Fruit fly (Drosophila melanogaster) whole organism, embryonic: ENCODE measurements around the gene CG34179.

ENCODE experiments used
- Awh ChIP-seq: fragments of 200-800 bp; sonication (Bioruptor generic); IDR thresholded peaks from 2 replicates; pipeline ENCODE4, ENCODE4 v1.3.6; 2022; ENCODE audit warnings: missing biosample characterization, missing genetic modification characterization
- Bgb ChIP-seq: fragments of 200-800 bp; sonication (Bioruptor generic); IDR thresholded peaks from 2 replicates; pipeline ENCODE4 v1.3.6; 2022; ENCODE audit warnings: missing biosample characterization, missing genetic modification characterization; ENCODE audit not compliant: partially characterized antibody
- C15 ChIP-seq: fragments of 200-800 bp; sonication (Bioruptor generic); IDR thresholded peaks from 3 replicates; pipeline ENCODE4 v1.3.6; 2022; ENCODE audit warnings: missing biosample characterization, missing genetic modification characterization
- CG10147 ChIP-seq: fragments of 200-800 bp; sonication (Bioruptor generic); optimal IDR thresholded peaks from 2 replicates; lab custom pipeline; 2019; ENCODE audit warnings: missing biosample characterization, mild to moderate bottlenecking, missing genetic modification characterization, moderate library complexity
- CG13287 ChIP-seq: fragments of 200-800 bp; sonication (Bioruptor generic); IDR thresholded peaks from 2 replicates; pipeline ENCODE4 v1.3.6; 2022; ENCODE audit warnings: missing biosample characterization, missing genetic modification characterization; ENCODE audit not compliant: partially characterized antibody
- CG16815 ChIP-seq: fragments of 200-800 bp; sonication (Bioruptor generic); optimal IDR thresholded peaks from 3 replicates; lab custom pipeline; 2017; ENCODE audit warnings: missing biosample characterization, mild to moderate bottlenecking, missing genetic modification characterization
- CG17385 ChIP-seq: fragments of 200-800 bp; sonication (Bioruptor generic); optimal IDR thresholded peaks from 3 replicates; lab custom pipeline; 2018; ENCODE audit warnings: missing biosample characterization, mild to moderate bottlenecking, missing genetic modification characterization
- CG2120 ChIP-seq: fragments of 200-800 bp; sonication (Bioruptor generic); optimal IDR thresholded peaks from 3 replicates; lab custom pipeline; 2016; ENCODE audit warnings: missing biosample characterization, missing genetic modification characterization
- CG30403 ChIP-seq: fragments of 200-800 bp; sonication (Bioruptor generic); optimal IDR thresholded peaks from 3 replicates; lab custom pipeline; 2016; ENCODE audit warnings: missing biosample characterization, missing genetic modification characterization
- CG3281 ChIP-seq: fragments of 200-800 bp; sonication (Bioruptor generic); optimal IDR thresholded peaks from 3 replicates; lab custom pipeline; 2017; ENCODE audit warnings: missing biosample characterization, mild to moderate bottlenecking, missing genetic modification characterization
- CG34422 ChIP-seq: fragments of 200-800 bp; sonication (Bioruptor generic); IDR thresholded peaks from 3 replicates; pipeline ENCODE4 v1.3.6; 2022; ENCODE audit warnings: missing biosample characterization, missing genetic modification characterization
- CG3847 ChIP-seq: fragments of 200-800 bp; sonication (Bioruptor generic); IDR thresholded peaks from 2 replicates; pipeline ENCODE4 v1.3.6; 2022; ENCODE audit warnings: missing biosample characterization, missing genetic modification characterization
- CG4328 ChIP-seq: fragments of 200-800 bp; sonication (Bioruptor generic); optimal IDR thresholded peaks from 3 replicates; lab custom pipeline; 2017; ENCODE audit warnings: missing biosample characterization, missing genetic modification reagents, missing genetic modification characterization
- CG6791 ChIP-seq: fragments of 200-800 bp; sonication (Bioruptor generic); IDR thresholded peaks from 3 replicates; pipeline ENCODE4 v1.3.6; 2022; ENCODE audit warnings: missing biosample characterization, missing genetic modification characterization; ENCODE audit not compliant: partially characterized antibody
- CG7271 ChIP-seq: fragments of 200-800 bp; sonication (Bioruptor generic); optimal IDR thresholded peaks from 2 replicates; lab custom pipeline; 2018; ENCODE audit warnings: missing biosample characterization, mild to moderate bottlenecking, missing genetic modification characterization, moderate library complexity
- CG7357 ChIP-seq: fragments of 200-800 bp; sonication (Bioruptor generic); IDR thresholded peaks from 3 replicates; pipeline ENCODE4 v1.3.6; 2022; ENCODE audit warnings: missing biosample characterization, missing genetic modification characterization
- CG8281 ChIP-seq: fragments of 200-800 bp; sonication (Bioruptor generic); optimal IDR thresholded peaks from 2 replicates; lab custom pipeline; 2018; ENCODE audit warnings: missing biosample characterization, mild to moderate bottlenecking, missing genetic modification characterization, moderate library complexity
- CG8944 ChIP-seq: fragments of 200-800 bp; sonication (Bioruptor generic); optimal IDR thresholded peaks from 3 replicates; lab custom pipeline; 2016; ENCODE audit warnings: missing biosample characterization, missing genetic modification characterization
- CG9609 ChIP-seq: fragments of 200-800 bp; sonication (Bioruptor generic); optimal IDR thresholded peaks from 3 replicates; lab custom pipeline; 2016; ENCODE audit warnings: missing biosample characterization, missing genetic modification characterization
- CG9817 ChIP-seq: fragments of 200-800 bp; sonication (Bioruptor generic); optimal IDR thresholded peaks from 2 replicates; lab custom pipeline; 2018; ENCODE audit warnings: missing biosample characterization, mild to moderate bottlenecking, missing genetic modification characterization, moderate library complexity
- D19B ChIP-seq: fragments of 200-800 bp; sonication (Bioruptor generic); optimal IDR thresholded peaks from 2 replicates; lab custom pipeline; 2017; ENCODE audit warnings: missing biosample characterization, mild to moderate bottlenecking, missing genetic modification characterization
- Dll ChIP-seq: fragments of 200-800 bp; sonication (Bioruptor generic); IDR thresholded peaks from 4 replicates; pipeline ENCODE4 v1.3.6; 2022; ENCODE audit warnings: missing biosample characterization, missing genetic modification characterization; ENCODE audit not compliant: partially characterized antibody
- NC2β ChIP-seq: fragments of 200-800 bp; sonication (Bioruptor generic); optimal IDR thresholded peaks from 2 replicates; lab custom pipeline; 2016; ENCODE audit warnings: missing biosample characterization, missing genetic modification characterization
- NK7.1 ChIP-seq: fragments of 200-800 bp; sonication (Bioruptor generic); optimal IDR thresholded peaks from 3 replicates; lab custom pipeline; 2016; ENCODE audit warnings: missing biosample characterization, missing genetic modification characterization
- Optix ChIP-seq: fragments of 200-800 bp; sonication (Bioruptor generic); IDR thresholded peaks from 3 replicates; pipeline ENCODE4 v1.3.6; 2022; ENCODE audit warnings: missing biosample characterization, missing genetic modification characterization
- Poxn ChIP-seq: fragments of 200-800 bp; sonication (Bioruptor generic); IDR thresholded peaks from 2 replicates; pipeline ENCODE4 v1.3.6; 2022; ENCODE audit warnings: missing biosample characterization, missing genetic modification characterization
- Sox100B ChIP-seq: fragments of 200-800 bp; sonication (Bioruptor generic); optimal IDR thresholded peaks from 3 replicates; lab custom pipeline; 2018; ENCODE audit warnings: missing biosample characterization, mild to moderate bottlenecking, missing genetic modification characterization
- Stat92E ChIP-seq, 3 experiments: fragments of >200 bp in 2 of 3; fragments of 200-800 bp in 1 of 3; sonication (Bioruptor generic) in 1 of 3; optimal IDR thresholded peaks; 2 replicates each; lab custom pipeline; 2017 to 2019; ENCODE audit warnings: missing biosample characterization in 3 of 3, missing genetic modification characterization in 3 of 3, mild to moderate bottlenecking in 1 of 3, moderate library complexity in 1 of 3
- Taf1 ChIP-seq: fragments of 200-800 bp; sonication (Bioruptor generic); IDR thresholded peaks from 2 replicates; pipeline ENCODE4 v1.3.6; 2022; ENCODE audit warnings: missing biosample characterization, missing genetic modification characterization
- al ChIP-seq: fragments of 200-800 bp; sonication (Bioruptor generic); IDR thresholded peaks from 2 replicates; pipeline ENCODE4 v1.3.6; 2022; ENCODE audit warnings: missing biosample characterization, missing genetic modification characterization
- chif ChIP-seq, 2 experiments: fragments of 200-800 bp; sonication (Bioruptor generic); optimal IDR thresholded peaks; 3 replicates each; lab custom pipeline; 2016; ENCODE audit warnings: missing biosample characterization in 2 of 2, missing genetic modification characterization in 2 of 2
- croc ChIP-seq: fragments of 200-800 bp; sonication (Bioruptor generic); conservative IDR thresholded peaks from 3 replicates; pipeline ENCODE4 v1.3.6; 2022; ENCODE audit warnings: missing biosample characterization, missing genetic modification characterization
- crp ChIP-seq, 2 experiments: fragments of 200-800 bp; sonication (Bioruptor generic); optimal IDR thresholded peaks; 2 replicates in 1 of 2; 3 replicates in 1 of 2; lab custom pipeline; 2017; ENCODE audit warnings: missing biosample characterization in 2 of 2, missing genetic modification characterization in 2 of 2, mild to moderate bottlenecking in 1 of 2, moderate library complexity in 1 of 2
- fu2 ChIP-seq: fragments of 200-800 bp; sonication (Bioruptor generic); optimal IDR thresholded peaks from 2 replicates; lab custom pipeline; 2016; ENCODE audit warnings: missing biosample characterization, missing genetic modification characterization
- grau ChIP-seq: fragments of 200-800 bp; optimal IDR thresholded peaks from 3 replicates; lab custom pipeline; 2019; ENCODE audit warnings: missing biosample characterization, mild to moderate bottlenecking, missing genetic modification characterization, moderate library complexity
- ind ChIP-seq: fragments of 200-800 bp; sonication (Bioruptor generic); optimal IDR thresholded peaks from 3 replicates; lab custom pipeline; 2016; ENCODE audit warnings: missing biosample characterization, missing genetic modification characterization
- jumu ChIP-seq: fragments of 200-800 bp; sonication (Bioruptor generic); optimal IDR thresholded peaks from 3 replicates; lab custom pipeline; 2016; ENCODE audit warnings: missing biosample characterization, missing genetic modification characterization
- mld ChIP-seq: fragments of 200-800 bp; sonication (Bioruptor generic); IDR thresholded peaks from 3 replicates; pipeline ENCODE4 v1.3.6; 2022; ENCODE audit warnings: missing biosample characterization, missing genetic modification characterization; ENCODE audit not compliant: partially characterized antibody
- nerfin-2 ChIP-seq: fragments of 200-800 bp; sonication (Bioruptor generic); IDR thresholded peaks from 2 replicates; pipeline ENCODE4 v1.3.6; 2022; ENCODE audit warnings: missing biosample characterization, missing genetic modification characterization; ENCODE audit not compliant: partially characterized antibody
- oc ChIP-seq: fragments of 200-800 bp; sonication (Bioruptor generic); optimal IDR thresholded peaks from 2 replicates; lab custom pipeline; 2018; ENCODE audit warnings: missing biosample characterization, mild to moderate bottlenecking, missing genetic modification characterization, moderate library complexity
- org-1 ChIP-seq: fragments of 200-800 bp; sonication (Bioruptor generic); optimal IDR thresholded peaks from 2 replicates; lab custom pipeline; 2017; ENCODE audit warnings: missing biosample characterization, missing genetic modification characterization
- otp ChIP-seq: fragments of 200-800 bp; sonication (Bioruptor generic); IDR thresholded peaks from 3 replicates; pipeline ENCODE4, ENCODE4 v1.3.6; 2022; ENCODE audit warnings: missing biosample characterization, missing genetic modification characterization
- shn ChIP-seq: fragments of 200-800 bp; sonication (Bioruptor generic); optimal IDR thresholded peaks from 3 replicates; lab custom pipeline; 2016; ENCODE audit warnings: missing biosample characterization, missing genetic modification characterization
- sr ChIP-seq: fragments of 200-800 bp; sonication (Bioruptor generic); IDR thresholded peaks from 3 replicates; pipeline ENCODE4 v1.3.6; 2022; ENCODE audit warnings: missing biosample characterization, missing genetic modification characterization
- ttk ChIP-seq: fragments of 200-800 bp; sonication (Bioruptor generic); IDR thresholded peaks from 2 replicates; pipeline ENCODE4 v2.1.2; 2022; ENCODE audit warnings: missing biosample characterization, missing genetic modification characterization
- unc-4 ChIP-seq: fragments of 200-800 bp; sonication (Bioruptor generic); IDR thresholded peaks from 2 replicates; pipeline ENCODE4 v1.3.6; 2022; ENCODE audit warnings: missing biosample characterization, missing genetic modification characterization; ENCODE audit not compliant: partially characterized antibody
- zen2 ChIP-seq: fragments of 200-800 bp; sonication (Bioruptor generic); IDR thresholded peaks from 3 replicates; pipeline ENCODE4 v1.3.6; 2022; ENCODE audit warnings: missing biosample characterization, missing genetic modification characterization; ENCODE audit not compliant: partially characterized antibody
- zfh1 ChIP-seq: fragments of 200-800 bp; sonication (Bioruptor generic); IDR thresholded peaks from 3 replicates; pipeline ENCODE4 v1.3.6; 2022; ENCODE audit warnings: missing biosample characterization, missing genetic modification characterization

The CG34179 gene

dm6 chr2L:6019352-6020131, 29.0 kb downstream of the CG34179 start, which contains the start of gene H2.0 (continued):
- TF ChIP-seq CG7357 (no peak), Dll (no peak), CG4328 (GFP tag; lab: Kevin White, UChicago) (no peak), CG9609 (GFP tag; lab: Kevin White, UChicago) (no peak), oc (tag; lab: Kevin White, UChicago) (peak; percentile 6), Stat92E (GFP tag; optimal IDR thresholded peaks at IDR 0.05; lab: Kevin White, UChicago) (no peak), sr (peak; percentile 68; the same call in 2 of the 3 replicates), zfh1 (0 out of 3 replicates have a peak, but pooled peaks have one; percentile 23), nerfin-2 (GFP tag; lab: Robert Waterston, UW) (no peak), Awh (GFP tag; lab: Robert Waterston, UW) (peak; percentile 53), ind (no peak), CG13287 (GFP tag; lab: Robert Waterston, UW) (0 out of 2 replicates have a peak, but pooled peaks have one; percentile 8), CG6791 (GFP tag; lab: Robert Waterston, UW) (no peak), fu2 (GFP tag; lab: Kevin White, UChicago) (no peak), CG2120 (GFP tag; lab: Kevin White, UChicago) (peak; percentile 29), D19B (GFP tag; lab: Kevin White, UChicago) (no peak), mld (GFP tag; lab: Robert Waterston, UW) (no peak), NC2β (GFP tag; lab: Kevin White, UChicago) (no peak), crp (GFP tag; optimal IDR thresholded peaks at IDR 0.05; lab: Kevin White, UChicago) (no peak), Sox100B (GFP tag; lab: Kevin White, UChicago) (no peak), otp (GFP tag; lab: Robert Waterston, UW) (0 out of 3 replicates have a peak, but pooled peaks have one; percentile 49), jumu (GFP tag; lab: Kevin White, UChicago) (no peak), CG3281 (no peak), CG16815 (GFP tag; lab: Kevin White, UChicago) (peak; percentile 44), Poxn (GFP tag; lab: Robert Waterston, UW) (no peak), zen2 (GFP tag; lab: Robert Waterston, UW) (no peak), org-1 (GFP tag; lab: Kevin White, UChicago) (peak; percentile 39), croc (no peak; the same call in 2 of the 3 replicates), shn (peak; percentile 11), Optix (GFP tag; lab: Robert Waterston, UW) (0 out of 3 replicates have a peak, but pooled peaks have one; percentile 16), ttk (GFP tag; lab: Robert Waterston, UW) (no peak), CG17385 (GFP tag; lab: Kevin White, UChicago) (peak; percentile 8), C15 (GFP tag; lab: Robert Waterston, UW) (no peak), CG3847 (GFP tag; lab: Robert Waterston, UW) (no peak), CG34422 (GFP tag; lab: Robert Waterston, UW) (no peak), CG8944 (GFP tag; lab: Kevin White, UChicago) (no peak), NK7.1 (GFP tag; lab: Kevin White, UChicago) (no peak), CG7271 (tag; lab: Kevin White, UChicago) (no peak), Taf1 (GFP tag; lab: Robert Waterston, UW) (no peak), CG9817 (tag; lab: Kevin White, UChicago) (no peak), CG30403 (GFP tag; lab: Kevin White, UChicago) (peak; percentile 42), CG10147 (GFP tag; lab: Kevin White, UChicago) (no peak), CG8281 (no peak), Bgb (GFP tag; lab: Robert Waterston, UW) (0 out of 2 replicates have a peak, but pooled peaks have one; percentile 10), grau (tag; lab: Kevin White, UChicago) (peak; percentile 56), al (GFP tag; lab: Robert Waterston, UW) (no peak), unc-4 (GFP tag; lab: Robert Waterston, UW) (no peak), chif (GFP tag; optimal IDR thresholded peaks at IDR 0.05; lab: Kevin White, UChicago) (peak in 1 of 2 experiments; percentile 49)
